Worm (Caenorhabditis elegans): ENCODE results near the gene tsg-101.

The tsg-101 gene

ce11 chrIV:3467128-3467527 lies 47.2 kb downstream of the tsg-101 start, which contains the start of gene F58E2.3:
TSS of gene F58E2.3 (plus strand) at chrIV:3467428.
- TF ChIP-seq ref-1 (GFP tag; conservative IDR thresholded peaks at IDR 0.05): no peak
- TF ChIP-seq cog-1 (tag; optimal IDR thresholded peaks at IDR 0.05): no peak
- no peak for TF ChIP-seq klf-2 (GFP tag; conservative IDR thresholded peaks at IDR 0.05)
- no peak for TF ChIP-seq med-1 (GFP tag; optimal IDR thresholded peaks at IDR 0.05; ENCODE audit: insufficient read depth)
- TF ChIP-seq flt-1 (GFP tag; IDR thresholded peaks at IDR 0.05): no peak
- no peak for TF ChIP-seq ztf-29 (GFP tag; IDR thresholded peaks at IDR 0.05)
- no peak for TF ChIP-seq tab-1 (GFP tag; IDR thresholded peaks at IDR 0.05)
- no peak for TF ChIP-seq ztf-23 (GFP tag; IDR thresholded peaks at IDR 0.05)
- no peak for TF ChIP-seq T22C8.4 (GFP tag; IDR thresholded peaks at IDR 0.05)

ce11 chrIV:3463254-3463653 lies 51.1 kb downstream of the tsg-101 start, which contains the start of gene F58E2.4:
TSS of gene F58E2.4 (plus strand) at chrIV:3463387.
- no peak for TF ChIP-seq flt-1 (GFP tag; IDR thresholded peaks at IDR 0.05)
- TF ChIP-seq klf-2 (GFP tag; conservative IDR thresholded peaks at IDR 0.05): no peak
- TF ChIP-seq ref-1 (GFP tag; conservative IDR thresholded peaks at IDR 0.05): no peak
- no peak for TF ChIP-seq T22C8.4 (GFP tag; IDR thresholded peaks at IDR 0.05)
- TF ChIP-seq med-1 (GFP tag; optimal IDR thresholded peaks at IDR 0.05; ENCODE audit: insufficient read depth): no peak
- no peak for TF ChIP-seq ztf-23 (GFP tag; IDR thresholded peaks at IDR 0.05)
- no peak for TF ChIP-seq tab-1 (GFP tag; IDR thresholded peaks at IDR 0.05)
- no peak for TF ChIP-seq ztf-29 (GFP tag; IDR thresholded peaks at IDR 0.05)
